Worm (Caenorhabditis elegans) whole organism, L1 larva: ENCODE data around the gene msra-1.

Experiments used
- C16A3.4 ChIP-seq: fragments of 150-350 bp; optimal IDR thresholded peaks from 2 replicates; lab custom pipeline; 2014; ENCODE audit warnings: missing biosample characterization, missing genetic modification characterization
- C34B4.2 ChIP-seq: sonication (generic microtip); optimal IDR thresholded peaks from 2 replicates; lab custom pipeline; 2017; ENCODE audit warnings: mild to moderate bottlenecking, missing genetic modification characterization, missing compliant biosample characterization
- aha-1 ChIP-seq: fragments of 150-350 bp; optimal IDR thresholded peaks from 2 replicates; lab custom pipeline; 2014; ENCODE audit warnings: missing biosample characterization, missing genetic modification characterization
- ceh-8 ChIP-seq: fragments of 200-800 bp; sonication (Bioruptor generic); optimal IDR thresholded peaks from 2 replicates; lab custom pipeline; 2018; ENCODE audit warnings: mild to moderate bottlenecking, missing genetic modification characterization, moderate library complexity, missing compliant biosample characterization
- ceh-82 ChIP-seq, 3 experiments: fragments of 150-350 bp in 1 of 3; sonication (generic microtip) in 2 of 3; optimal IDR thresholded peaks; 2 replicates each; lab custom pipeline; 2014 to 2017; ENCODE audit warnings: missing biosample characterization in 3 of 3, missing genetic modification characterization in 3 of 3
- ceh-88 ChIP-seq: fragments of 200-800 bp; sonication (Bioruptor generic); IDR thresholded peaks from 2 replicates; pipeline ENCODE4 v1.3.6; 2022; ENCODE audit warnings: missing genetic modification characterization, missing compliant biosample characterization
- dpl-1 ChIP-seq, 3 experiments: fragments of 150-350 bp in 2 of 3; sonication (generic microtip) in 1 of 3; optimal IDR thresholded peaks; 2 replicates each; lab custom pipeline; 2014 to 2017; ENCODE audit warnings: missing biosample characterization in 3 of 3, missing genetic modification characterization in 3 of 3, missing genetic modification reagents in 3 of 3
- dsc-1 ChIP-seq: sonication (generic microtip); optimal IDR thresholded peaks from 2 replicates; lab custom pipeline; 2016; ENCODE audit warnings: mild to moderate bottlenecking, missing genetic modification characterization, missing compliant biosample characterization
- efl-1 ChIP-seq, 4 experiments: fragments of 150-350 bp; optimal IDR thresholded peaks in 3 of 4; peaks in 1 of 4; 1 replicate in 1 of 4; 2 replicates in 3 of 4; lab custom pipeline; 2014; ENCODE audit warnings: missing biosample characterization in 2 of 4, missing genetic modification characterization in 2 of 4, missing genetic modification reagents in 2 of 4
- efl-3 ChIP-seq: fragments of 200-800 bp; sonication (Bioruptor generic); optimal IDR thresholded peaks from 2 replicates; lab custom pipeline; 2018; ENCODE audit warnings: mild to moderate bottlenecking, missing genetic modification characterization, missing compliant biosample characterization
- egl-13 ChIP-seq: sonication (generic microtip); optimal IDR thresholded peaks from 2 replicates; lab custom pipeline; 2016; ENCODE audit warnings: missing genotype, missing genetic modification reagents, missing genetic modification characterization, missing compliant biosample characterization
- ets-5 ChIP-seq: fragments of 200-800 bp; sonication (Bioruptor generic); IDR thresholded peaks from 2 replicates; pipeline ENCODE4 v1.3.6; 2022; ENCODE audit warnings: missing genetic modification characterization, missing compliant biosample characterization
- fkh-10 ChIP-seq: sonication (generic microtip); optimal IDR thresholded peaks from 2 replicates; lab custom pipeline; 2017; ENCODE audit warnings: missing biosample characterization, missing genetic modification reagents, missing genetic modification characterization
- fkh-8 ChIP-seq: sonication (generic microtip); optimal IDR thresholded peaks from 2 replicates; lab custom pipeline; 2016; ENCODE audit warnings: mild to moderate bottlenecking, missing genetic modification characterization, missing compliant biosample characterization
- hlh-4 ChIP-seq: sonication (generic microtip); optimal IDR thresholded peaks from 2 replicates; lab custom pipeline; 2016; ENCODE audit warnings: mild to moderate bottlenecking, missing genetic modification characterization, missing compliant biosample characterization
- irx-1 ChIP-seq: sonication (generic microtip); optimal IDR thresholded peaks from 2 replicates; lab custom pipeline; 2016; ENCODE audit warnings: missing genetic modification characterization, missing compliant biosample characterization
- isw-1 ChIP-seq: fragments of 200-800 bp; sonication (Bioruptor generic); IDR thresholded peaks from 2 replicates; pipeline ENCODE4 v1.3.6; 2022; ENCODE audit warnings: missing genetic modification characterization, missing compliant biosample characterization
- jun-1 ChIP-seq: fragments of 150-350 bp; optimal IDR thresholded peaks from 2 replicates; lab custom pipeline; 2014; ENCODE audit warnings: missing biosample characterization, missing genetic modification reagents, missing genetic modification characterization
- lin-14 ChIP-seq: fragments of 200-800 bp; sonication (Bioruptor generic); optimal IDR thresholded peaks from 2 replicates; lab custom pipeline; 2018; ENCODE audit warnings: mild to moderate bottlenecking, missing genetic modification characterization, moderate library complexity, missing compliant biosample characterization
- lin-15B ChIP-seq: fragments of 150-350 bp; sonication (generic microtip); optimal IDR thresholded peaks from 3 replicates; lab custom pipeline; 2014; ENCODE audit warnings: missing biosample characterization, missing genetic modification characterization
- lin-35 ChIP-seq, 2 experiments: fragments of 150-350 bp; optimal IDR thresholded peaks; 2 replicates each; lab custom pipeline; 2014; ENCODE audit warnings: missing biosample characterization in 2 of 2, missing genetic modification characterization in 2 of 2, missing genetic modification reagents in 2 of 2
- mab-9 ChIP-seq: fragments of 200-800 bp; sonication (Bioruptor generic); IDR thresholded peaks from 2 replicates; pipeline ENCODE4 v1.3.6; 2022; ENCODE audit warnings: missing genetic modification reagents, missing genetic modification characterization, missing compliant biosample characterization
- nhr-19 ChIP-seq: fragments of 200-800 bp; sonication (Bioruptor generic); conservative IDR thresholded peaks from 2 replicates; pipeline ENCODE4 v1.3.6; 2022; ENCODE audit warnings: missing genetic modification characterization, missing compliant biosample characterization
- nhr-28 ChIP-seq: fragments of 150-350 bp; optimal IDR thresholded peaks from 2 replicates; lab custom pipeline; 2014; ENCODE audit warnings: missing biosample characterization, missing genetic modification characterization
- nhr-47 ChIP-seq: sonication (generic microtip); optimal IDR thresholded peaks from 2 replicates; lab custom pipeline; 2016; ENCODE audit warnings: mild to moderate bottlenecking, missing genetic modification characterization, moderate library complexity, missing compliant biosample characterization
- nhr-76 ChIP-seq: sonication (generic microtip); optimal IDR thresholded peaks from 2 replicates; lab custom pipeline; 2017; ENCODE audit warnings: missing biosample characterization, missing genetic modification characterization
- nhr-85 ChIP-seq: sonication (generic microtip); peaks from one replicate; lab custom pipeline; 2016; ENCODE audit warnings: missing genetic modification characterization, inconsistent platforms, missing compliant biosample characterization
- nhr-90 ChIP-seq: sonication (generic microtip); optimal IDR thresholded peaks from 2 replicates; lab custom pipeline; 2016; ENCODE audit warnings: mild to moderate bottlenecking, missing genetic modification characterization, missing compliant biosample characterization; ENCODE audit not compliant: poor library complexity
- pag-3 ChIP-seq: sonication (generic microtip); optimal IDR thresholded peaks from 2 replicates; lab custom pipeline; 2017; ENCODE audit warnings: missing genetic modification characterization, mild to moderate bottlenecking, missing compliant biosample characterization, antibody characterized with exemption, borderline replicate concordance; ENCODE audit not compliant: insufficient read depth
- pax-3 ChIP-seq: fragments of 200-800 bp; sonication (Bioruptor generic); optimal IDR thresholded peaks from 2 replicates; lab custom pipeline; 2018; ENCODE audit warnings: mild to moderate bottlenecking, missing genetic modification characterization, moderate library complexity, missing compliant biosample characterization
- pqm-1 ChIP-seq: sonication (generic microtip); optimal IDR thresholded peaks from 3 replicates; lab custom pipeline; 2017; ENCODE audit warnings: missing biosample characterization, missing genetic modification characterization
- rnt-1 ChIP-seq: sonication (generic microtip); optimal IDR thresholded peaks from 2 replicates; lab custom pipeline; 2016; ENCODE audit warnings: mild to moderate bottlenecking, missing genetic modification characterization, moderate library complexity, missing compliant biosample characterization
- skn-1 ChIP-seq: fragments of 150-350 bp; optimal IDR thresholded peaks from 2 replicates; lab custom pipeline; 2014; ENCODE audit warnings: missing biosample characterization, missing genetic modification characterization
- snpc-4 ChIP-seq: fragments of 150-350 bp; optimal IDR thresholded peaks from 2 replicates; lab custom pipeline; 2014; ENCODE audit warnings: missing biosample characterization, missing genetic modification characterization
- snu-23 ChIP-seq: sonication (generic microtip); optimal IDR thresholded peaks from 2 replicates; lab custom pipeline; 2016; ENCODE audit warnings: missing genetic modification characterization, missing compliant biosample characterization
- sptf-1 ChIP-seq: fragments of 150-350 bp; optimal IDR thresholded peaks from 2 replicates; lab custom pipeline; 2014; ENCODE audit warnings: missing biosample characterization, missing genetic modification characterization
- sup-37 ChIP-seq: fragments of 200-800 bp; sonication (Bioruptor generic); optimal IDR thresholded peaks from 2 replicates; lab custom pipeline; 2018; ENCODE audit warnings: mild to moderate bottlenecking, missing genetic modification characterization, missing compliant biosample characterization
- swsn-7 ChIP-seq: sonication (generic microtip); optimal IDR thresholded peaks from 2 replicates; lab custom pipeline; 2016; ENCODE audit warnings: missing genetic modification characterization, missing compliant biosample characterization
- tbx-2 ChIP-seq: sonication (generic microtip); optimal IDR thresholded peaks from 2 replicates; lab custom pipeline; 2016; ENCODE audit warnings: missing genetic modification characterization, missing compliant biosample characterization
- unc-30 ChIP-seq: sonication (generic microtip); optimal IDR thresholded peaks from 2 replicates; lab custom pipeline; 2017; ENCODE audit warnings: missing biosample characterization, missing genetic modification characterization
- unc-86 ChIP-seq: sonication (generic microtip); optimal IDR thresholded peaks from 2 replicates; lab custom pipeline; 2016; ENCODE audit warnings: missing genetic modification characterization, missing compliant biosample characterization
- unc-98 ChIP-seq: fragments of 200-800 bp; sonication (Bioruptor generic); IDR thresholded peaks from 2 replicates; pipeline ENCODE4 v1.3.6; 2022; ENCODE audit warnings: missing genetic modification characterization, missing compliant biosample characterization
- xbp-1 ChIP-seq: sonication (generic microtip); optimal IDR thresholded peaks from 2 replicates; lab custom pipeline; 2016; ENCODE audit warnings: missing genetic modification characterization, missing compliant biosample characterization
- zag-1 ChIP-seq: fragments of 150-350 bp; optimal IDR thresholded peaks from 2 replicates; lab custom pipeline; 2014; ENCODE audit warnings: missing biosample characterization, missing genetic modification characterization
- zip-4 ChIP-seq: fragments of 200-800 bp; sonication (Bioruptor generic); optimal IDR thresholded peaks from 2 replicates; lab custom pipeline; 2018; ENCODE audit warnings: mild to moderate bottlenecking, missing genetic modification characterization, moderate library complexity, missing compliant biosample characterization
- ztf-11 ChIP-seq, 2 experiments: sonication (generic microtip); optimal IDR thresholded peaks; 2 replicates each; lab custom pipeline; 2016 to 2017; ENCODE audit warnings: missing genetic modification characterization in 2 of 2, missing biosample characterization in 1 of 2, missing compliant biosample characterization in 1 of 2
- ztf-4 ChIP-seq: fragments of 150-350 bp; optimal IDR thresholded peaks from 2 replicates; lab custom pipeline; 2014; ENCODE audit warnings: missing biosample characterization, missing genetic modification characterization

Gene msra-1

ce11 chrII:7337469-7337893, 26.4 kb downstream of the msra-1 start (continued):
- no peak for TF ChIP-seq ztf-11 (tag; optimal IDR thresholded peaks at IDR 0.05; lab: Kevin White, UChicago)
- TF ChIP-seq pag-3 (tag; lab: Kevin White, UChicago), result no peak
- TF ChIP-seq pqm-1 (tag; lab: Kevin White, UChicago), result no peak
- no peak for TF ChIP-seq skn-1 (tag; lab: Kevin White, UChicago)
- peak; percentile 95 for TF ChIP-seq lin-14
- TF ChIP-seq aha-1 (tag; lab: Kevin White, UChicago), result no peak
- no peak for TF ChIP-seq ceh-88 (GFP tag; lab: Robert Waterston, UW)
- TF ChIP-seq nhr-85 (tag; lab: Kevin White, UChicago), result peak; percentile 99
- no peak for TF ChIP-seq C34B4.2 (tag; lab: Kevin White, UChicago)
- TF ChIP-seq nhr-28 (tag; lab: Kevin White, UChicago), result no peak
- no peak for TF ChIP-seq unc-30 (tag; lab: Kevin White, UChicago)
- TF ChIP-seq fkh-8 (tag; lab: Kevin White, UChicago), result peak; percentile 59

- no peak for TF ChIP-seq snpc-4 (tag; lab: Kevin White, UChicago)
- no peak for TF ChIP-seq zag-1 (tag; lab: Kevin White, UChicago)
- no peak for TF ChIP-seq C16A3.4
- no peak for TF ChIP-seq unc-98 (GFP tag; lab: Robert Waterston, UW)
- no peak for TF ChIP-seq nhr-47 (tag; lab: Kevin White, UChicago)
- no peak for TF ChIP-seq nhr-76
- TF ChIP-seq ceh-8 (GFP tag; lab: Kevin White, UChicago), result no peak
- TF ChIP-seq ztf-4, result no peak
- TF ChIP-seq pax-3 (tag; lab: Kevin White, UChicago), result no peak
- no peak for TF ChIP-seq nhr-90 (tag; lab: Kevin White, UChicago)
- no peak for TF ChIP-seq lin-14
- TF ChIP-seq nhr-19 (GFP tag; lab: Robert Waterston, UW), result no peak
- no peak for TF ChIP-seq irx-1
- no peak for TF ChIP-seq zip-4
- no peak for TF ChIP-seq efl-3 (GFP tag; lab: Kevin White, UChicago)
- no peak for TF ChIP-seq unc-30 (tag; lab: Kevin White, UChicago)
- no peak for TF ChIP-seq ets-5
- TF ChIP-seq sup-37 (GFP tag; lab: Kevin White, UChicago), result no peak
- TF ChIP-seq aha-1 (tag; lab: Kevin White, UChicago), result no peak
Observed at ce11 chrII:7331224-7331623, 32.6 kb downstream of the msra-1 start, which contains the start of gene npax-1. Gene npax-1 (minus strand): TSS chrII:7331324.

ce11 chrII:7326997-7327396, 36.8 kb downstream of the msra-1 start:
- TF ChIP-seq dsc-1 (tag; lab: Kevin White, UChicago) (peak; percentile 38), isw-1 (GFP tag; lab: Robert Waterston, UW) (peak; percentile 50), sptf-1 (no peak), nhr-76 (no peak), dpl-1 (GFP tag; optimal IDR thresholded peaks at IDR 0.05; lab: Kevin White, UChicago) (peak in 1 of 3 experiments; percentile 22), rnt-1 (tag; lab: Kevin White, UChicago) (peak; percentile 46), swsn-7 (peak; percentile 68), ztf-11 (tag; optimal IDR thresholded peaks at IDR 0.05; lab: Kevin White, UChicago) (peak in 1 of 2 experiments; percentile 4), egl-13 (peak; percentile 17), snu-23 (peak; percentile 47), irx-1 (peak; percentile 67), unc-86 (tag; lab: Kevin White, UChicago) (peak; percentile 63), fkh-10 (GFP tag; lab: Kevin White, UChicago) (peak; percentile 59), ceh-82 (tag; optimal IDR thresholded peaks at IDR 0.05; lab: Kevin White, UChicago) (peak; percentile 50 to 68 (median 57)), tbx-2 (tag; lab: Kevin White, UChicago) (peak; percentile 74), jun-1 (tag; lab: Kevin White, UChicago) (peak; percentile 16), ztf-4 (peak; percentile 50), nhr-47 (tag; lab: Kevin White, UChicago) (peak; percentile 64), lin-35 (GFP tag; optimal IDR thresholded peaks at IDR 0.05; lab: Kevin White, UChicago) (peak in 1 of 2 experiments; percentile 10), C16A3.4 (no peak), lin-14 (peak; percentile 89), xbp-1 (peak; percentile 43), mab-9 (GFP tag; lab: Robert Waterston, UW) (no peak), nhr-28 (tag; lab: Kevin White, UChicago) (no peak), pqm-1 (tag; lab: Kevin White, UChicago) (no peak), lin-15B (tag; lab: Kevin White, UChicago) (no peak), efl-1 (optimal IDR thresholded peaks at IDR 0.05; lab: Kevin White, UChicago) (peak; percentile 27 to 30), efl-1 (GFP tag; optimal IDR thresholded peaks at IDR 0.05 in 1 of 2; lab: Kevin White, UChicago) (no peak), hlh-4 (tag; lab: Kevin White, UChicago) (no peak)
